Worm (Caenorhabditis elegans): ENCODE data around the gene samp-1.

samp-1 gene

DNA sequence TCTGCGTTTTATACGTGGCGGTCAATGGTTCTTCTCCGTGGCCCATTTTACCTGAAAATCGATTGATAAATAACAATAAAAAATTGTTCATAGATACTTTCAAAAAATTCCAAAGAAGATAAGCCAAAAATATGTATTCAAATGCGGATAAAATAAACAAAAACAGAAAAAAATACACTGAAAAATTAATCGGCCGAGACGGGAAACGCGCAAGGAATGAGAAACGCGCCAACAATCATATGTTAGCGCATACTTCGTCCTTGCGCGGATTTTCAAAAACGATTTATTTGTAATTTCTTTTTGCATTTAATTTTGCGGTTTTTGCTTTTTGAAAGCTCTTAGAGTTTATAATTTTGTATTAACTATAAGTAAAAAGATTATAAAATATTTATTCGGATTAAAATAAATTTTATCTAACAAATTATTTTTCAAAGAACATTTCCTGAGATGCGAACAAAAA is 42.9 kb downstream of the samp-1 start, which contains the start of gene nduf-11 (continued):
- TF ChIP-seq daf-12 (tag; optimal IDR thresholded peaks at IDR 0.05) (no peak), pha-4 (tag; optimal IDR thresholded peaks at IDR 0.05) (peak; percentile 93), snpc-4 (tag; optimal IDR thresholded peaks at IDR 0.05) (peak; percentile 86), nhr-23 (tag; optimal IDR thresholded peaks at IDR 0.05) (peak; percentile 93), mdl-1 (tag; optimal IDR thresholded peaks at IDR 0.05) (no peak), sea-2 (GFP tag; optimal IDR thresholded peaks at IDR 0.05) (no peak), unc-39 (tag; optimal IDR thresholded peaks at IDR 0.05) (no peak), ceh-16 (tag; optimal IDR thresholded peaks at IDR 0.05) (no peak), hmg-11 (tag; optimal IDR thresholded peaks at IDR 0.05) (peak; percentile 70), nhr-28 (tag; optimal IDR thresholded peaks at IDR 0.05) (no peak), nhr-43 (tag; optimal IDR thresholded peaks at IDR 0.05; ENCODE audit: poor library complexity, severe bottlenecking) (peak; percentile 84), ztf-4 (tag; optimal IDR thresholded peaks at IDR 0.05) (no peak), ceh-82 (tag; optimal IDR thresholded peaks at IDR 0.05) (peak; percentile 80), aly-2 (tag; optimal IDR thresholded peaks at IDR 0.05) (no peak), unc-62 (GFP tag; optimal IDR thresholded peaks at IDR 0.05) (peak; percentile 32), ama-1 (optimal IDR thresholded peaks at IDR 0.05) (peak; percentile 84), ceh-28 (tag; optimal IDR thresholded peaks at IDR 0.05) (peak; percentile 67), tbx-2 (tag; optimal IDR thresholded peaks at IDR 0.05) (peak; percentile 69), ceh-9 (tag; optimal IDR thresholded peaks at IDR 0.05) (no peak), pqm-1 (tag; optimal IDR thresholded peaks at IDR 0.05) (peak; percentile 50), egl-5 (tag; optimal IDR thresholded peaks at IDR 0.05) (peak; percentile 36), nhr-12 (tag; optimal IDR thresholded peaks at IDR 0.05) (no peak), nhr-11 (tag; optimal IDR thresholded peaks at IDR 0.05) (no peak), nhr-25 (tag; optimal IDR thresholded peaks at IDR 0.05) (peak; percentile 74), fos-1 (tag; optimal IDR thresholded peaks at IDR 0.05) (no peak), elt-2 (tag; optimal IDR thresholded peaks at IDR 0.05) (peak; percentile 55)

DNA sequence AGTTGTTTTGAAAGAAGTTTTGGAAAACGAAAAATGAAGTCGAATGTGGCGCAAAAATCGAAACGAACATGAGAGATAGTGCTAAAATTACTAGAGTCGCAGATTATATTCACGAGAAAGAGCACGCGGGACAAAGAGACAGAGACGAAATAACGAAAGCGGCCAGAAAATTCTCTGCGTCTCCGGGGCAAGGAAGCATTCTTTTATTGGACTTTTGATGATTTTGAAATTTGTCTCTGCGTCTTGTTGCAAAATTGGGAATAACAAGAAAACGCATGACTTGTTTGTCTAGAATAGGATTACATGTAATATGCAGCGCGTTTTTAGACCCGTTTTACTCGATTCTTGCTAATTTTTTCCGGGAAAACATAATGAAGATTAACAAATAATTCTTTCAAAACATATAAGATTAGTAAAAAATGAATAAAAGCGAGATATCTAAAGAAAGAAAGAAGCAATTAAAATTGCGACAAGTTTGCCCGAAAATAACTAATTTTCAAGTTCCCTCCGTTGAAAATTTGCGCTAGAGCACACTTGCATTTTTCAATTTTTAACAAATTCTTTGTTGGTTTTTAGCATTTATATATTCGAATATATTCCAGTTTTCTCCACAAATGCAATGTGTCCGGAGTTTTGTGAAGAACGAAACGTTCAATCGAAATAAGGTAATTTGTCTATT is 45.3 kb downstream of the samp-1 start, which contains the start of the genes B0491.6 and pigm-1:
TSS of gene B0491.6 (minus strand) at position 466 of the 679 bp plus-strand sequence.
TSS of gene pigm-1 (plus strand) at position 568 of the 679 bp plus-strand sequence.
- TF ChIP-seq daf-12 (tag; optimal IDR thresholded peaks at IDR 0.05) (no peak), ztf-11 (tag; optimal IDR thresholded peaks at IDR 0.05) (no peak), nhr-43 (tag; optimal IDR thresholded peaks at IDR 0.05; ENCODE audit: poor library complexity, severe bottlenecking) (peak; percentile 4), fos-1 (tag; optimal IDR thresholded peaks at IDR 0.05) (no peak), skn-1 (tag; optimal IDR thresholded peaks at IDR 0.05) (peak; percentile 94), nhr-76 (tag; optimal IDR thresholded peaks at IDR 0.05) (no peak), unc-62 (GFP tag; optimal IDR thresholded peaks at IDR 0.05) (no peak), fkh-10 (GFP tag; optimal IDR thresholded peaks at IDR 0.05) (peak; percentile 30), nhr-237 (tag; optimal IDR thresholded peaks at IDR 0.05) (no peak), lin-15B (tag; optimal IDR thresholded peaks at IDR 0.05) (peak; percentile 25), egl-27 (tag; optimal IDR thresholded peaks at IDR 0.05) (no peak), nhr-12 (tag; optimal IDR thresholded peaks at IDR 0.05) (no peak), nhr-67 (tag; optimal IDR thresholded peaks at IDR 0.05) (no peak), nhr-25 (tag; optimal IDR thresholded peaks at IDR 0.05) (peak; percentile 46), ZK546.5 (tag; optimal IDR thresholded peaks at IDR 0.05) (no peak), egl-5 (tag; optimal IDR thresholded peaks at IDR 0.05) (peak; percentile 68), ceh-82 (tag; optimal IDR thresholded peaks at IDR 0.05) (no peak), tbx-2 (tag; optimal IDR thresholded peaks at IDR 0.05) (no peak), nhr-23 (tag; optimal IDR thresholded peaks at IDR 0.05) (peak; percentile 41), hmg-11 (tag; optimal IDR thresholded peaks at IDR 0.05) (peak; percentile 69), eor-1 (tag; optimal IDR thresholded peaks at IDR 0.05) (no peak), zag-1 (tag; optimal IDR thresholded peaks at IDR 0.05) (no peak), pha-4 (tag; optimal IDR thresholded peaks at IDR 0.05) (peak; percentile 56), elt-1 (tag; optimal IDR thresholded peaks at IDR 0.05) (no peak), elt-3 (tag; optimal IDR thresholded peaks at IDR 0.05) (no peak), mml-1 (tag; optimal IDR thresholded peaks at IDR 0.05) (no peak), mdl-1 (tag; optimal IDR thresholded peaks at IDR 0.05) (peak; percentile 11), sea-2 (GFP tag; optimal IDR thresholded peaks at IDR 0.05) (no peak), lin-39 (tag; optimal IDR thresholded peaks at IDR 0.05) (no peak), pqm-1 (tag; optimal IDR thresholded peaks at IDR 0.05) (peak; percentile 15), ama-1 (optimal IDR thresholded peaks at IDR 0.05) (no peak), ceh-28 (tag; optimal IDR thresholded peaks at IDR 0.05) (peak; percentile 51), nhr-77 (tag; optimal IDR thresholded peaks at IDR 0.05) (no peak), fkh-2 (tag; optimal IDR thresholded peaks at IDR 0.05) (no peak), ceh-16 (tag; optimal IDR thresholded peaks at IDR 0.05) (no peak), snpc-4 (tag; optimal IDR thresholded peaks at IDR 0.05) (peak; percentile 57), lsy-12 (tag; optimal IDR thresholded peaks at IDR 0.05) (no peak), nhr-11 (tag; optimal IDR thresholded peaks at IDR 0.05) (peak; percentile 25), nfya-1 (tag; optimal IDR thresholded peaks at IDR 0.05; ENCODE audit: insufficient read depth) (peak; percentile 66), aly-2 (tag; optimal IDR thresholded peaks at IDR 0.05) (no peak), elt-2 (tag; optimal IDR thresholded peaks at IDR 0.05) (peak; percentile 48), R02D3.7 (tag; optimal IDR thresholded peaks at IDR 0.05) (no peak), ztf-4 (tag; optimal IDR thresholded peaks at IDR 0.05) (no peak), unc-39 (tag; optimal IDR thresholded peaks at IDR 0.05) (no peak), nhr-28 (tag; optimal IDR thresholded peaks at IDR 0.05) (no peak), jun-1 (tag; optimal IDR thresholded peaks at IDR 0.05) (peak; percentile 33), ceh-9 (tag; optimal IDR thresholded peaks at IDR 0.05) (no peak)
